Worm (Caenorhabditis elegans) whole organism, young adult: Measurements from ENCODE around the gene lelo-1.

Experiments used
- C17E4.6 ChIP-seq: fragments of 200-800 bp; sonication (Bioruptor generic); IDR thresholded peaks from 2 replicates; pipeline ENCODE4 v1.3.6; 2022; ENCODE audit warnings: missing genetic modification reagents, missing genetic modification characterization, missing compliant biosample characterization
- efl-1 ChIP-seq: fragments of 150-350 bp; optimal IDR thresholded peaks from 2 replicates; lab custom pipeline; 2014; ENCODE audit warnings: missing biosample characterization, missing genetic modification reagents, missing genetic modification characterization
- nhr-90 ChIP-seq: sonication (generic microtip); optimal IDR thresholded peaks from 2 replicates; lab custom pipeline; 2016; ENCODE audit warnings: missing genotype, mild to moderate bottlenecking, missing genetic modification characterization, missing compliant biosample characterization
- unc-130 ChIP-seq: sonication (generic microtip); optimal IDR thresholded peaks from 2 replicates; lab custom pipeline; 2016; ENCODE audit warnings: missing genetic modification reagents, missing genetic modification characterization, missing compliant biosample characterization

DNA sequence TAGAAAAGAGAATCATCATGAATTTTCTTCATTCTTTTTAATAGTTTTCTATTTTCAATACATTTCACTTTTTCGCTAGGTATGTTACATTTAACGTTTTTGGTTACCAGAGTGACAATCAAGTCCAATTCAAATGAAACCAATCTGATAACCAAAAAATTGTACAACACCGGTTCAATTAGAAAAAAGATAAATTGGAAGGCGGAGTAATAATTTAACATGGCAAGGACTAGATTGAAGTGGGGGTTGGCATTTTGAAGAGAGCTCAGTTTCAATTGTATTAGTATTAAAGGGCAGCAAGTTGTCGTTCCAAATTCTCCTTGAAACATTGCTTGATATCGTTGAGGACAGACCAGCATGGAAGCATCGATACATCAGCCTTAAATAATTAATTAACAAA lies 6.6 kb downstream of the lelo-1 start:
- TF ChIP-seq unc-130 (GFP tag; lab: Kevin White, UChicago) (no peak), C17E4.6 (no peak), nhr-90 (tag; lab: Kevin White, UChicago) (no peak), efl-1 (GFP tag; lab: Kevin White, UChicago) (no peak)
